Worm (Caenorhabditis elegans) whole organism, L4 larva: ENCODE data around the gene fil-2.

Experiments
- F10B5.3 ChIP-seq: sonication (generic microtip); optimal IDR thresholded peaks from 2 replicates; lab custom pipeline; 2016; ENCODE audit warnings: mild to moderate bottlenecking, missing genetic modification characterization, missing compliant biosample characterization
- ama-1 ChIP-seq: fragments of 150-350 bp; optimal IDR thresholded peaks from 2 replicates; lab custom pipeline; 2014; ENCODE audit warnings: inconsistent platforms, mixed read lengths
- dpl-1 ChIP-seq: fragments of 150-350 bp; optimal IDR thresholded peaks from 2 replicates; lab custom pipeline; 2014; ENCODE audit warnings: missing biosample characterization, missing genetic modification reagents, missing genetic modification characterization
- lin-1 ChIP-seq: fragments of 200-800 bp; sonication (Bioruptor generic); IDR thresholded peaks from 2 replicates; pipeline ENCODE4 v1.3.6; 2022; ENCODE audit warnings: missing genetic modification reagents, missing genetic modification characterization, missing compliant biosample characterization
- lin-15B ChIP-seq: fragments of 150-350 bp; sonication (generic microtip); optimal IDR thresholded peaks from 3 replicates; lab custom pipeline; 2014; ENCODE audit warnings: missing biosample characterization, missing genetic modification characterization
- nhr-77 ChIP-seq: fragments of 150-350 bp; optimal IDR thresholded peaks from 2 replicates; lab custom pipeline; 2014; ENCODE audit warnings: missing biosample characterization, missing genetic modification characterization
- pha-4 ChIP-seq, 2 experiments: fragments of 150-350 bp in 1 of 2; fragments of 200-800 bp in 1 of 2; sonication (Bioruptor generic) in 1 of 2; IDR thresholded peaks in 1 of 2; optimal IDR thresholded peaks in 1 of 2; 2 replicates each; pipeline versions ENCODE4 v1.3.6 to Lab custom; 2014 to 2022; ENCODE audit warnings: missing genetic modification characterization in 2 of 2, missing genetic modification reagents in 2 of 2, missing biosample characterization in 1 of 2, missing compliant biosample characterization in 1 of 2
- pqm-1 ChIP-seq: sonication (generic microtip); optimal IDR thresholded peaks from 2 replicates; lab custom pipeline; 2017; ENCODE audit warnings: missing biosample characterization, missing genetic modification characterization
- skn-1 ChIP-seq: fragments of 150-350 bp; optimal IDR thresholded peaks from 2 replicates; lab custom pipeline; 2014; ENCODE audit warnings: missing biosample characterization, missing genetic modification characterization
- unc-62 ChIP-seq, 3 experiments: fragments of 150-350 bp in 1 of 3; sonication (generic microtip); optimal IDR thresholded peaks in 2 of 3; peaks in 1 of 3; 1 replicate in 1 of 3; 2 replicates in 2 of 3; lab custom pipeline; 2014 to 2017; ENCODE audit warnings: missing biosample characterization in 3 of 3, missing genetic modification characterization in 3 of 3, missing genetic modification reagents in 3 of 3, missing genotype in 1 of 3
- zag-1 ChIP-seq: fragments of 150-350 bp; optimal IDR thresholded peaks from 2 replicates; lab custom pipeline; 2014; ENCODE audit warnings: missing biosample characterization, missing genetic modification characterization
- ztf-11 ChIP-seq: fragments of 150-350 bp; optimal IDR thresholded peaks from 2 replicates; lab custom pipeline; 2014; ENCODE audit warnings: missing biosample characterization, missing genetic modification characterization

- TF ChIP-seq nhr-77 = peak; percentile 46
- TF ChIP-seq F10B5.3 (tag; lab: Kevin White, UChicago) = no peak
- peak; percentile 86 for TF ChIP-seq ama-1 (lab: Kevin White, UChicago)
- no peak for TF ChIP-seq lin-15B (tag; lab: Kevin White, UChicago)
- no peak for TF ChIP-seq pqm-1
- no peak for TF ChIP-seq zag-1 (tag; lab: Kevin White, UChicago)
- TF ChIP-seq lin-1 (GFP tag; lab: Robert Waterston, UW) = no peak
- TF ChIP-seq skn-1 (tag; lab: Kevin White, UChicago) = no peak
- TF ChIP-seq ztf-11 (tag; lab: Kevin White, UChicago) = no peak
- TF ChIP-seq unc-62 (GFP tag; optimal IDR thresholded peaks at IDR 0.05 in 1 of 2; lab: Kevin White, UChicago) = peak in 1 of 2 experiments; percentile 86
- no peak for TF ChIP-seq unc-62 (tag; optimal IDR thresholded peaks at IDR 0.05; lab: Kevin White, UChicago)
- TF ChIP-seq pha-4 (GFP tag; IDR thresholded peaks at IDR 0.05; lab: Robert Waterston, UW) = no peak
- no peak for TF ChIP-seq pha-4 (tag; optimal IDR thresholded peaks at IDR 0.05; lab: Kevin White, UChicago)
- no peak for TF ChIP-seq dpl-1 (GFP tag; lab: Kevin White, UChicago)
Observed at ce11 chrV:6277178-6277834, 1.5 kb upstream of the fil-2 start.
